Fruit fly (Drosophila melanogaster) whole organism, embryonic: ENCODE results near the gene CG13409.

Experiments used
- Abd-B ChIP-seq: fragments of 200-800 bp; sonication (Bioruptor generic); optimal IDR thresholded peaks from 2 replicates; lab custom pipeline; 2018; ENCODE audit warnings: missing biosample characterization, mild to moderate bottlenecking, missing genetic modification characterization, moderate library complexity
- C15 ChIP-seq: fragments of 200-800 bp; sonication (Bioruptor generic); IDR thresholded peaks from 3 replicates; pipeline ENCODE4 v1.3.6; 2022; ENCODE audit warnings: missing biosample characterization, missing genetic modification characterization
- CG10321 ChIP-seq: fragments of 200-800 bp; sonication (Bioruptor generic); IDR thresholded peaks from 2 replicates; pipeline ENCODE4 v1.3.6; 2022; ENCODE audit warnings: missing biosample characterization, missing genetic modification characterization
- CG10462 ChIP-seq: fragments of 200-800 bp; sonication (Bioruptor generic); optimal IDR thresholded peaks from 2 replicates; lab custom pipeline; 2016; ENCODE audit warnings: missing biosample characterization, missing genetic modification characterization
- CG11695 ChIP-seq: fragments of 200-800 bp; sonication (Bioruptor generic); IDR thresholded peaks from 3 replicates; pipeline ENCODE4 v1.3.6; 2022; ENCODE audit warnings: missing biosample characterization, missing genetic modification characterization
- CG12155 ChIP-seq: fragments of 200-800 bp; sonication (Bioruptor generic); optimal IDR thresholded peaks from 3 replicates; lab custom pipeline; 2016; ENCODE audit warnings: missing biosample characterization, missing genetic modification characterization
- CG12942 ChIP-seq: fragments of 200-800 bp; sonication (Bioruptor generic); optimal IDR thresholded peaks from 3 replicates; lab custom pipeline; 2016; ENCODE audit warnings: missing biosample characterization, missing genetic modification characterization
- CG15011 ChIP-seq: fragments of 200-800 bp; sonication (Bioruptor generic); optimal IDR thresholded peaks from 3 replicates; lab custom pipeline; 2018; ENCODE audit warnings: missing biosample characterization, mild to moderate bottlenecking, missing genetic modification characterization
- CG1603 ChIP-seq: fragments of 200-800 bp; sonication (Bioruptor generic); optimal IDR thresholded peaks from 2 replicates; lab custom pipeline; 2019; ENCODE audit warnings: missing biosample characterization, mild to moderate bottlenecking, missing genetic modification characterization, moderate library complexity
- CG17359 ChIP-seq: fragments of 200-800 bp; sonication (Bioruptor generic); optimal IDR thresholded peaks from 3 replicates; lab custom pipeline; 2018; ENCODE audit warnings: missing biosample characterization, mild to moderate bottlenecking, missing genetic modification characterization, moderate library complexity
- CG17612 ChIP-seq: fragments of 200-800 bp; sonication (Bioruptor generic); IDR thresholded peaks from 2 replicates; pipeline ENCODE4 v1.3.6; 2022; ENCODE audit warnings: missing biosample characterization, missing genetic modification characterization
- CG17802 ChIP-seq: fragments of 200-800 bp; sonication (Bioruptor generic); optimal IDR thresholded peaks from 2 replicates; lab custom pipeline; 2018; ENCODE audit warnings: missing biosample characterization, mild to moderate bottlenecking, missing genetic modification characterization, moderate library complexity
- CG18262 ChIP-seq: fragments of 200-800 bp; optimal IDR thresholded peaks from 3 replicates; lab custom pipeline; 2019; ENCODE audit warnings: missing biosample characterization, mild to moderate bottlenecking, missing genetic modification characterization, moderate library complexity
- CG18619 ChIP-seq: fragments of 200-800 bp; sonication (Bioruptor generic); optimal IDR thresholded peaks from 3 replicates; lab custom pipeline; 2017; ENCODE audit warnings: missing biosample characterization, mild to moderate bottlenecking, missing genetic modification characterization
- CG2875 ChIP-seq: fragments of 200-800 bp; sonication (Bioruptor generic); optimal IDR thresholded peaks from 2 replicates; lab custom pipeline; 2017; ENCODE audit warnings: missing biosample characterization, mild to moderate bottlenecking, missing genetic modification characterization, missing genetic modification reagents
- CG30020 ChIP-seq: fragments of 200-800 bp; optimal IDR thresholded peaks from 2 replicates; lab custom pipeline; 2019; ENCODE audit warnings: missing biosample characterization, mild to moderate bottlenecking, missing genetic modification characterization, moderate library complexity
- CG30431 ChIP-seq: fragments of 200-800 bp; sonication (Bioruptor generic); optimal IDR thresholded peaks from 2 replicates; lab custom pipeline; 2017; ENCODE audit warnings: missing biosample characterization, missing genetic modification characterization
- CG31441 ChIP-seq: fragments of 200-800 bp; sonication (Bioruptor generic); IDR thresholded peaks from 2 replicates; pipeline ENCODE4 v1.3.6; 2022; ENCODE audit warnings: missing biosample characterization, missing genetic modification characterization
- CG34224 ChIP-seq: fragments of 200-800 bp; sonication (Bioruptor generic); IDR thresholded peaks from 3 replicates; pipeline ENCODE4 v1.3.6; 2022; ENCODE audit warnings: missing biosample characterization, missing genetic modification characterization; ENCODE audit not compliant: partially characterized antibody
- CG43689 ChIP-seq: fragments of 200-800 bp; sonication (Bioruptor generic); IDR thresholded peaks from 2 replicates; pipeline ENCODE4 v1.3.6; 2022; ENCODE audit warnings: missing biosample characterization, missing genetic modification characterization
- CG4404 ChIP-seq: fragments of 200-800 bp; sonication (Bioruptor generic); IDR thresholded peaks from 2 replicates; pipeline ENCODE4 v1.3.6; 2022; ENCODE audit warnings: missing biosample characterization, missing genetic modification characterization
- CG8478 ChIP-seq: fragments of >200 bp; optimal IDR thresholded peaks from 2 replicates; lab custom pipeline; 2018
- CG8924 ChIP-seq: fragments of 200-800 bp; optimal IDR thresholded peaks from 3 replicates; lab custom pipeline; 2019; ENCODE audit warnings: missing biosample characterization, mild to moderate bottlenecking, missing genetic modification characterization, moderate library complexity
- CG9215 ChIP-seq: fragments of 200-800 bp; sonication (Bioruptor generic); IDR thresholded peaks from 2 replicates; pipeline ENCODE4 v1.3.6; 2022; ENCODE audit warnings: missing biosample characterization, missing genetic modification characterization
- CG9437 ChIP-seq: fragments of 200-800 bp; sonication (Bioruptor generic); optimal IDR thresholded peaks from 2 replicates; lab custom pipeline; 2018; ENCODE audit warnings: missing biosample characterization, mild to moderate bottlenecking, missing genetic modification characterization
- CrebB ChIP-seq: fragments of 200-800 bp; sonication (Bioruptor generic); optimal IDR thresholded peaks from 3 replicates; lab custom pipeline; 2018; ENCODE audit warnings: missing biosample characterization, mild to moderate bottlenecking, missing genetic modification characterization
- Dip3 ChIP-seq: fragments of 200-800 bp; sonication (Bioruptor generic); optimal IDR thresholded peaks from 3 replicates; lab custom pipeline; 2016; ENCODE audit warnings: missing biosample characterization, missing genetic modification characterization
- Dll ChIP-seq: fragments of 200-800 bp; sonication (Bioruptor generic); IDR thresholded peaks from 4 replicates; pipeline ENCODE4 v1.3.6; 2022; ENCODE audit warnings: missing biosample characterization, missing genetic modification characterization; ENCODE audit not compliant: partially characterized antibody
- Drgx ChIP-seq: fragments of 200-800 bp; sonication (Bioruptor generic); IDR thresholded peaks from 2 replicates; pipeline ENCODE4 v1.3.6; 2022; ENCODE audit warnings: missing biosample characterization, missing genetic modification characterization
- Eip74EF ChIP-seq, 2 experiments: fragments of 200-800 bp in 1 of 2; fragments of >200 bp in 1 of 2; sonication (Bioruptor generic) in 1 of 2; optimal IDR thresholded peaks; 2 replicates each; lab custom pipeline; 2017 to 2019; ENCODE audit warnings: missing biosample characterization in 2 of 2, missing genetic modification characterization in 2 of 2, mild to moderate bottlenecking in 1 of 2, moderate library complexity in 1 of 2
- Hr39 ChIP-seq: fragments of >200 bp; optimal IDR thresholded peaks from 2 replicates; lab custom pipeline; 2017
- Kr ChIP-seq: fragments of 200-800 bp; sonication (Bioruptor generic); optimal IDR thresholded peaks from 2 replicates; lab custom pipeline; 2017; ENCODE audit warnings: missing biosample characterization, mild to moderate bottlenecking, missing genetic modification characterization
- MESR4 ChIP-seq: fragments of 200-800 bp; sonication (Bioruptor generic); optimal IDR thresholded peaks from 2 replicates; lab custom pipeline; 2018; ENCODE audit warnings: missing biosample characterization, mild to moderate bottlenecking, missing genetic modification characterization, moderate library complexity
- Mad ChIP-seq: fragments of 200-800 bp; sonication (Bioruptor generic); optimal IDR thresholded peaks from 2 replicates; lab custom pipeline; 2016; ENCODE audit warnings: missing biosample characterization, missing genetic modification characterization
- Mes4 ChIP-seq: fragments of 200-800 bp; sonication (Bioruptor generic); optimal IDR thresholded peaks from 2 replicates; lab custom pipeline; 2016; ENCODE audit warnings: missing biosample characterization, missing genetic modification characterization
- Rfx ChIP-seq: fragments of 200-800 bp; sonication (Bioruptor generic); IDR thresholded peaks from 2 replicates; pipeline ENCODE4 v1.3.6; 2022; ENCODE audit warnings: missing biosample characterization, missing genetic modification characterization
- Rx ChIP-seq: fragments of 200-800 bp; sonication (Bioruptor generic); IDR thresholded peaks from 2 replicates; pipeline ENCODE4 v1.3.6; 2022; ENCODE audit warnings: missing biosample characterization, missing genetic modification characterization
- Six4 ChIP-seq: fragments of 200-800 bp; sonication (Bioruptor generic); optimal IDR thresholded peaks from 2 replicates; lab custom pipeline; 2016; ENCODE audit warnings: missing biosample characterization, missing genetic modification characterization
- ash1 ChIP-seq: fragments of 200-800 bp; sonication (Bioruptor generic); optimal IDR thresholded peaks from 2 replicates; lab custom pipeline; 2018; ENCODE audit warnings: missing biosample characterization, mild to moderate bottlenecking, missing genetic modification characterization
- esg ChIP-seq: fragments of 200-800 bp; sonication (Bioruptor generic); conservative IDR thresholded peaks from 2 replicates; pipeline ENCODE4 v1.3.6; 2022; ENCODE audit warnings: missing biosample characterization, missing genetic modification characterization
- eve ChIP-seq, 2 experiments: fragments of >200 bp; optimal IDR thresholded peaks; 2 replicates each; lab custom pipeline; 2017; ENCODE audit warnings: missing biosample characterization in 2 of 2, missing genetic modification characterization in 2 of 2
- exex ChIP-seq: fragments of 200-800 bp; sonication (Bioruptor generic); optimal IDR thresholded peaks from 4 replicates; lab custom pipeline; 2018; ENCODE audit warnings: missing biosample characterization, mild to moderate bottlenecking, missing genetic modification characterization, moderate library complexity
- fd102C ChIP-seq: fragments of 200-800 bp; sonication (Bioruptor generic); optimal IDR thresholded peaks from 2 replicates; lab custom pipeline; 2018; ENCODE audit warnings: missing biosample characterization, mild to moderate bottlenecking, missing genetic modification characterization, moderate library complexity
- ham ChIP-seq: fragments of 200-800 bp; sonication (Bioruptor generic); IDR thresholded peaks from 2 replicates; pipeline ENCODE4 v1.3.6; 2022; ENCODE audit warnings: missing biosample characterization, missing genetic modification characterization
- klu ChIP-seq: fragments of 200-800 bp; sonication (Bioruptor generic); IDR thresholded peaks from 2 replicates; pipeline ENCODE4 v1.3.6; 2022; ENCODE audit warnings: missing biosample characterization, missing genetic modification characterization
- lilli ChIP-seq: fragments of 200-800 bp; sonication (Bioruptor generic); optimal IDR thresholded peaks from 3 replicates; lab custom pipeline; 2016; ENCODE audit warnings: missing biosample characterization, missing genetic modification characterization
- luna ChIP-seq: fragments of 200-800 bp; sonication (Bioruptor generic); optimal IDR thresholded peaks from 2 replicates; lab custom pipeline; 2016; ENCODE audit warnings: missing biosample characterization, missing genetic modification characterization
- otp ChIP-seq: fragments of 200-800 bp; sonication (Bioruptor generic); IDR thresholded peaks from 3 replicates; pipeline ENCODE4, ENCODE4 v1.3.6; 2022; ENCODE audit warnings: missing biosample characterization, missing genetic modification characterization
- run ChIP-seq: fragments of 200-800 bp; sonication (Bioruptor generic); optimal IDR thresholded peaks from 3 replicates; lab custom pipeline; 2018; ENCODE audit warnings: missing biosample characterization, mild to moderate bottlenecking, missing genetic modification characterization
- tap ChIP-seq: fragments of 200-800 bp; optimal IDR thresholded peaks from 3 replicates; lab custom pipeline; 2019; ENCODE audit warnings: missing biosample characterization, mild to moderate bottlenecking, missing genetic modification characterization, moderate library complexity

CG13409 gene

dm6 chr3R:22049134-22049796, 17.6 kb upstream of the CG13409 start (continued):
- peak; percentile 52 for TF ChIP-seq CrebB (tag; lab: Kevin White, UChicago)
- no peak; the same call in none of the 2 replicates for TF ChIP-seq CG9215
- TF ChIP-seq Drgx (GFP tag; lab: Robert Waterston, UW), result peak; percentile 85
- peak; percentile 73 for TF ChIP-seq esg (GFP tag; lab: Robert Waterston, UW)
- TF ChIP-seq CG30431, result peak; percentile 63
- peak; percentile 89 for TF ChIP-seq Rfx (GFP tag; lab: Robert Waterston, UW)
- TF ChIP-seq Mes4 (GFP tag; lab: Kevin White, UChicago), result peak; percentile 31
- TF ChIP-seq Dip3 (GFP tag; lab: Kevin White, UChicago), result peak; percentile 42
- TF ChIP-seq Dll, result 0 out of 4 replicates have a peak, but pooled peaks have one; percentile 12
- TF ChIP-seq Rx (GFP tag; lab: Robert Waterston, UW), result peak; percentile 74; the same call in 1 of the 2 replicates
- peak; percentile 69 for TF ChIP-seq Abd-B (GFP tag; lab: Kevin White, UChicago)
- peak; percentile 57; the same call in 2 of the 3 replicates for TF ChIP-seq C15 (GFP tag; lab: Robert Waterston, UW)
- peak; percentile 82 for TF ChIP-seq CG18262 (tag; lab: Kevin White, UChicago)
- TF ChIP-seq lilli, result peak; percentile 76
- peak in 1 of 2 experiments; percentile 72 for TF ChIP-seq eve (GFP tag; optimal IDR thresholded peaks at IDR 0.05; lab: Kevin White, UChicago)
- TF ChIP-seq CG8924 (tag; lab: Kevin White, UChicago), result peak; percentile 82
- no peak for TF ChIP-seq CG17612
- TF ChIP-seq ash1 (GFP tag; lab: Kevin White, UChicago), result no peak
- TF ChIP-seq Kr (GFP tag; lab: Kevin White, UChicago), result no peak
- peak; percentile 67 for TF ChIP-seq CG43689 (GFP tag; lab: Robert Waterston, UW)
- peak; percentile 66 for TF ChIP-seq klu (GFP tag; lab: Robert Waterston, UW)
- TF ChIP-seq CG12942 (GFP tag; lab: Kevin White, UChicago), result peak; percentile 58
- TF ChIP-seq otp, result peak; percentile 79
- peak; percentile 53 for TF ChIP-seq CG15011
- TF ChIP-seq Mad (GFP tag; lab: Kevin White, UChicago), result peak; percentile 52
- peak; percentile 62 for TF ChIP-seq CG9437
- TF ChIP-seq CG17359 (tag; lab: Kevin White, UChicago), result peak; percentile 87
- peak; percentile 80 for TF ChIP-seq tap
- peak; percentile 68 for TF ChIP-seq CG18619 (GFP tag; lab: Kevin White, UChicago)
- TF ChIP-seq Hr39, result no peak
- TF ChIP-seq exex (tag; lab: Kevin White, UChicago), result peak; percentile 38
- no peak for TF ChIP-seq fd102C (GFP tag; lab: Kevin White, UChicago)
- TF ChIP-seq CG12155 (GFP tag; lab: Kevin White, UChicago), result peak; percentile 66
- peak; percentile 73 for TF ChIP-seq Six4 (GFP tag; lab: Kevin White, UChicago)
- peak; percentile 56 for TF ChIP-seq CG10462 (GFP tag; lab: Kevin White, UChicago)
- TF ChIP-seq CG11695 (GFP tag; lab: Robert Waterston, UW), result peak; percentile 74
- TF ChIP-seq CG34224 (GFP tag; lab: Robert Waterston, UW), result no peak
- TF ChIP-seq ham (GFP tag; lab: Robert Waterston, UW), result peak; percentile 26; the same call in 1 of the 2 replicates
- peak; percentile 7 for TF ChIP-seq MESR4 (GFP tag; lab: Kevin White, UChicago)
- TF ChIP-seq CG17802 (tag; lab: Kevin White, UChicago), result peak; percentile 51
- TF ChIP-seq CG8478 (lab: Kevin White, UChicago), result no peak
- peak; percentile 72 for TF ChIP-seq CG2875
- TF ChIP-seq Eip74EF (GFP tag; optimal IDR thresholded peaks at IDR 0.05; lab: Kevin White, UChicago), result peak in 1 of 2 experiments; percentile 64
- TF ChIP-seq CG31441, result peak; percentile 71
- peak; percentile 87 for TF ChIP-seq CG1603 (tag; lab: Kevin White, UChicago)
- peak; percentile 22 for TF ChIP-seq CG30020 (tag; lab: Kevin White, UChicago)
- peak; percentile 70 for TF ChIP-seq run
- peak; percentile 66 for TF ChIP-seq CG10321 (GFP tag; lab: Robert Waterston, UW)
- no peak for TF ChIP-seq luna (GFP tag; lab: Kevin White, UChicago)
- peak; percentile 55 for TF ChIP-seq CG4404 (GFP tag; lab: Robert Waterston, UW)
